Worm (Caenorhabditis elegans) whole organism, early embryonic: ENCODE results near the gene fbxc-29.

Experiments used
- aly-1 ChIP-seq: sonication (generic microtip); optimal IDR thresholded peaks from 2 replicates; lab custom pipeline; 2016; ENCODE audit warnings: missing genetic modification characterization, missing compliant biosample characterization
- flt-1 ChIP-seq: fragments of 200-800 bp; sonication (Bioruptor generic); IDR thresholded peaks from 2 replicates; pipeline ENCODE4 v1.3.6; 2022; ENCODE audit warnings: missing genetic modification characterization, missing compliant biosample characterization
- hmbx-1 ChIP-seq: sonication (generic microtip); optimal IDR thresholded peaks from 2 replicates; lab custom pipeline; 2016; ENCODE audit warnings: mild to moderate bottlenecking, missing genetic modification characterization, missing compliant biosample characterization
- hmg-4 ChIP-seq: fragments of 200-800 bp; sonication (Bioruptor generic); optimal IDR thresholded peaks from 2 replicates; lab custom pipeline; 2018; ENCODE audit warnings: mild to moderate bottlenecking, missing genetic modification characterization, missing compliant biosample characterization

- TF ChIP-seq hmbx-1 (tag; lab: Kevin White, UChicago), result no peak
- no peak for TF ChIP-seq aly-1 (tag; lab: Kevin White, UChicago)
- no peak for TF ChIP-seq flt-1
- TF ChIP-seq hmg-4, result no peak
These were observed 27.9 kb upstream of the fbxc-29 start, which contains the start of gene T07D3.4 for ce11 chrII:888024-888423.
